Fruit fly (Drosophila melanogaster) whole organism, embryonic: Measurements from ENCODE around the gene Vps39.

ENCODE experiments used
- Adf1 ChIP-seq: fragments of 200-800 bp; sonication (Bioruptor generic); IDR thresholded peaks from 2 replicates; pipeline ENCODE4 v1.3.6; 2022; ENCODE audit warnings: missing biosample characterization, missing genetic modification characterization
- Awh ChIP-seq: fragments of 200-800 bp; sonication (Bioruptor generic); IDR thresholded peaks from 2 replicates; pipeline ENCODE4, ENCODE4 v1.3.6; 2022; ENCODE audit warnings: missing biosample characterization, missing genetic modification characterization
- CG10431 ChIP-seq: fragments of 200-800 bp; sonication (Bioruptor generic); optimal IDR thresholded peaks from 3 replicates; lab custom pipeline; 2018; ENCODE audit warnings: missing biosample characterization, mild to moderate bottlenecking, missing genetic modification characterization
- CG10979 ChIP-seq: fragments of 200-800 bp; sonication (Bioruptor generic); optimal IDR thresholded peaks from 2 replicates; lab custom pipeline; 2018; ENCODE audit warnings: missing biosample characterization, mild to moderate bottlenecking, missing genetic modification characterization, moderate library complexity
- CG11456 ChIP-seq: fragments of 200-800 bp; sonication (Bioruptor generic); IDR thresholded peaks from 3 replicates; pipeline ENCODE4 v1.3.6; 2022; ENCODE audit warnings: missing biosample characterization, missing genetic modification characterization
- CG12071 ChIP-seq: fragments of 200-800 bp; sonication (Bioruptor generic); optimal IDR thresholded peaks from 3 replicates; lab custom pipeline; 2018; ENCODE audit warnings: missing biosample characterization, mild to moderate bottlenecking, missing genetic modification characterization
- CG12104 ChIP-seq: fragments of 200-800 bp; sonication (Bioruptor generic); optimal IDR thresholded peaks from 3 replicates; lab custom pipeline; 2016; ENCODE audit warnings: missing biosample characterization, missing genetic modification characterization
- CG12391 ChIP-seq: fragments of 200-800 bp; sonication (Bioruptor generic); optimal IDR thresholded peaks from 3 replicates; lab custom pipeline; 2018; ENCODE audit warnings: missing biosample characterization, mild to moderate bottlenecking, missing genetic modification characterization, moderate library complexity
- CG13424 ChIP-seq: fragments of 200-800 bp; sonication (Bioruptor generic); optimal IDR thresholded peaks from 2 replicates; lab custom pipeline; 2019; ENCODE audit warnings: missing biosample characterization, mild to moderate bottlenecking, missing genetic modification characterization, moderate library complexity
- CG17361 ChIP-seq: fragments of 200-800 bp; sonication (Bioruptor generic); IDR thresholded peaks from 3 replicates; pipeline ENCODE4 v1.3.6; 2022; ENCODE audit warnings: missing biosample characterization, missing genetic modification characterization
- CG17829 ChIP-seq: fragments of 200-800 bp; optimal IDR thresholded peaks from 2 replicates; lab custom pipeline; 2019; ENCODE audit warnings: missing biosample characterization, mild to moderate bottlenecking, missing genetic modification characterization, moderate library complexity
- CG1792 ChIP-seq: fragments of 200-800 bp; sonication (Bioruptor generic); optimal IDR thresholded peaks from 2 replicates; lab custom pipeline; 2016; ENCODE audit warnings: missing biosample characterization, missing genetic modification characterization
- CG2712 ChIP-seq: fragments of 200-800 bp; optimal IDR thresholded peaks from 3 replicates; lab custom pipeline; 2019; ENCODE audit warnings: missing biosample characterization, mild to moderate bottlenecking, missing genetic modification characterization, moderate library complexity
- CG32532 ChIP-seq: fragments of 200-800 bp; sonication (Bioruptor generic); IDR thresholded peaks from 2 replicates; pipeline ENCODE4 v1.3.6; 2022; ENCODE audit warnings: missing biosample characterization, missing genetic modification characterization
- CG3281 ChIP-seq: fragments of 200-800 bp; sonication (Bioruptor generic); optimal IDR thresholded peaks from 3 replicates; lab custom pipeline; 2017; ENCODE audit warnings: missing biosample characterization, mild to moderate bottlenecking, missing genetic modification characterization
- CG34422 ChIP-seq: fragments of 200-800 bp; sonication (Bioruptor generic); IDR thresholded peaks from 3 replicates; pipeline ENCODE4 v1.3.6; 2022; ENCODE audit warnings: missing biosample characterization, missing genetic modification characterization
- CG43689 ChIP-seq: fragments of 200-800 bp; sonication (Bioruptor generic); IDR thresholded peaks from 2 replicates; pipeline ENCODE4 v1.3.6; 2022; ENCODE audit warnings: missing biosample characterization, missing genetic modification characterization
- CG6791 ChIP-seq: fragments of 200-800 bp; sonication (Bioruptor generic); IDR thresholded peaks from 3 replicates; pipeline ENCODE4 v1.3.6; 2022; ENCODE audit warnings: missing biosample characterization, missing genetic modification characterization; ENCODE audit not compliant: partially characterized antibody
- CG7839 ChIP-seq: fragments of 200-800 bp; sonication (Bioruptor generic); optimal IDR thresholded peaks from 3 replicates; lab custom pipeline; 2018; ENCODE audit warnings: missing biosample characterization, mild to moderate bottlenecking, missing genetic modification characterization, moderate library complexity
- CG7928 ChIP-seq: fragments of 200-800 bp; sonication (Bioruptor generic); optimal IDR thresholded peaks from 2 replicates; lab custom pipeline; 2017; ENCODE audit warnings: missing biosample characterization, mild to moderate bottlenecking, missing genetic modification characterization
- CG8290 ChIP-seq, 3 experiments: fragments of 200-800 bp; sonication (Bioruptor generic); optimal IDR thresholded peaks; 2 replicates each; lab custom pipeline; 2016 to 2019; ENCODE audit warnings: missing biosample characterization in 3 of 3, missing genetic modification characterization in 3 of 3, mild to moderate bottlenecking in 2 of 3, moderate library complexity in 1 of 3
- Camta ChIP-seq: fragments of 200-800 bp; sonication (Bioruptor generic); optimal IDR thresholded peaks from 2 replicates; lab custom pipeline; 2016; ENCODE audit warnings: missing biosample characterization, missing genetic modification characterization
- E2f1 ChIP-seq: fragments of 200-800 bp; sonication (Bioruptor generic); IDR thresholded peaks from 2 replicates; pipeline ENCODE4 v1.3.6; 2022; ENCODE audit warnings: missing biosample characterization, missing genetic modification characterization
- GATAe ChIP-seq: fragments of 200-800 bp; sonication (Bioruptor generic); conservative IDR thresholded peaks from 2 replicates; pipeline ENCODE4 v1.3.6; 2022; ENCODE audit warnings: missing biosample characterization, missing genetic modification characterization
- H15 ChIP-seq: fragments of 200-800 bp; sonication (Bioruptor generic); IDR thresholded peaks from 3 replicates; pipeline ENCODE4 v1.3.6; 2022; ENCODE audit warnings: missing biosample characterization, missing genetic modification characterization
- Hr39 ChIP-seq: fragments of >200 bp; optimal IDR thresholded peaks from 2 replicates; lab custom pipeline; 2017
- Lim3 ChIP-seq: fragments of 200-800 bp; sonication (Bioruptor generic); IDR thresholded peaks from 2 replicates; pipeline ENCODE4 v1.3.6; 2022; ENCODE audit warnings: missing biosample characterization, missing genetic modification characterization
- Mes4 ChIP-seq: fragments of 200-800 bp; sonication (Bioruptor generic); optimal IDR thresholded peaks from 2 replicates; lab custom pipeline; 2016; ENCODE audit warnings: missing biosample characterization, missing genetic modification characterization
- Mrtf ChIP-seq: fragments of 200-800 bp; sonication (Bioruptor generic); IDR thresholded peaks from 3 replicates; pipeline ENCODE4 v1.3.6; 2022; ENCODE audit warnings: missing biosample characterization, missing genetic modification characterization
- NC2α ChIP-seq: fragments of 200-800 bp; sonication (Bioruptor generic); optimal IDR thresholded peaks from 2 replicates; lab custom pipeline; 2016; ENCODE audit warnings: missing biosample characterization, missing genetic modification characterization
- Nf-YC ChIP-seq: fragments of 200-800 bp; optimal IDR thresholded peaks from 3 replicates; lab custom pipeline; 2019; ENCODE audit warnings: missing biosample characterization, mild to moderate bottlenecking, missing genetic modification characterization, moderate library complexity
- Poxn ChIP-seq: fragments of 200-800 bp; sonication (Bioruptor generic); IDR thresholded peaks from 2 replicates; pipeline ENCODE4 v1.3.6; 2022; ENCODE audit warnings: missing biosample characterization, missing genetic modification characterization
- Spps ChIP-seq: fragments of 200-800 bp; sonication (Bioruptor generic); optimal IDR thresholded peaks from 2 replicates; lab custom pipeline; 2018; ENCODE audit warnings: missing biosample characterization, mild to moderate bottlenecking, missing genetic modification characterization
- Trl ChIP-seq, 3 experiments: fragments of >200 bp in 2 of 3; fragments of 200-800 bp in 1 of 3; sonication (Bioruptor generic) in 1 of 3; optimal IDR thresholded peaks; 2 replicates in 1 of 3; 3 replicates in 2 of 3; lab custom pipeline; 2016 to 2017; ENCODE audit warnings: missing biosample characterization in 1 of 3, missing genetic modification characterization in 1 of 3
- ara ChIP-seq: fragments of 200-800 bp; sonication (Bioruptor generic); IDR thresholded peaks from 2 replicates; pipeline ENCODE4 v1.3.6; 2022; ENCODE audit warnings: missing biosample characterization, missing genetic modification characterization
- ci ChIP-seq: fragments of 200-800 bp; sonication (Bioruptor generic); IDR thresholded peaks from 3 replicates; pipeline ENCODE4 v1.3.6; 2022; ENCODE audit warnings: missing biosample characterization, missing genetic modification characterization
- ham ChIP-seq: fragments of 200-800 bp; sonication (Bioruptor generic); IDR thresholded peaks from 2 replicates; pipeline ENCODE4 v1.3.6; 2022; ENCODE audit warnings: missing biosample characterization, missing genetic modification characterization
- lab ChIP-seq: fragments of 200-800 bp; sonication (Bioruptor generic); optimal IDR thresholded peaks from 3 replicates; lab custom pipeline; 2017; ENCODE audit warnings: missing biosample characterization, missing genetic modification characterization, mild to moderate bottlenecking, moderate library complexity, missing genetic modification reagents
- lmd ChIP-seq: fragments of 200-800 bp; sonication (Bioruptor generic); IDR thresholded peaks from 2 replicates; pipeline ENCODE4 v1.3.6; 2022; ENCODE audit warnings: missing biosample characterization, missing genetic modification characterization
- nau ChIP-seq: fragments of 200-800 bp; sonication (Bioruptor generic); optimal IDR thresholded peaks from 3 replicates; lab custom pipeline; 2017; ENCODE audit warnings: missing biosample characterization, mild to moderate bottlenecking, missing genetic modification characterization, missing genetic modification reagents
- pan ChIP-seq, 4 experiments: fragments of >200 bp in 3 of 4; fragments of 200-800 bp in 1 of 4; sonication (Bioruptor generic) in 1 of 4; optimal IDR thresholded peaks in 3 of 4; IDR thresholded peaks in 1 of 4; 2 replicates each; pipeline versions ENCODE4 v1.3.6 to Lab custom; 2017 to 2022; ENCODE audit warnings: missing biosample characterization in 2 of 4, missing genetic modification characterization in 2 of 4, mixed read lengths in 1 of 4
- ranshi ChIP-seq: fragments of 200-800 bp; sonication (Bioruptor generic); IDR thresholded peaks from 2 replicates; pipeline ENCODE4 v1.3.6; 2022; ENCODE audit warnings: missing biosample characterization, missing genetic modification characterization
- repo ChIP-seq: fragments of 200-800 bp; sonication (Bioruptor generic); optimal IDR thresholded peaks from 2 replicates; lab custom pipeline; 2016; ENCODE audit warnings: missing biosample characterization, missing genetic modification characterization
- sens ChIP-seq: fragments of 200-800 bp; sonication (Bioruptor generic); peaks from one replicate; lab custom pipeline; 2016; ENCODE audit warnings: missing biosample characterization, missing genetic modification characterization
- stc ChIP-seq: fragments of 200-800 bp; sonication (Bioruptor generic); IDR thresholded peaks from 2 replicates; pipeline ENCODE4 v1.3.6; 2022; ENCODE audit warnings: missing biosample characterization, missing genetic modification characterization
- ttk ChIP-seq: fragments of 200-800 bp; sonication (Bioruptor generic); IDR thresholded peaks from 2 replicates; pipeline ENCODE4 v2.1.2; 2022; ENCODE audit warnings: missing biosample characterization, missing genetic modification characterization
- vnd ChIP-seq: fragments of 200-800 bp; sonication (Bioruptor generic); IDR thresholded peaks from 3 replicates; pipeline ENCODE4 v1.3.6; 2022; ENCODE audit warnings: missing biosample characterization, missing genetic modification characterization; ENCODE audit not compliant: partially characterized antibody

The Vps39 gene

dm6 chr3R:18314824-18315690 lies 40.8 kb upstream of the Vps39 start (continued):
- TF ChIP-seq repo (no peak), CG12391 (tag; lab: Kevin White, UChicago) (peak; percentile 19), CG10979 (tag; lab: Kevin White, UChicago) (no peak), CG17361 (GFP tag; lab: Robert Waterston, UW) (peak; percentile 56; the same call in 2 of the 3 replicates), Mrtf (GFP tag; lab: Robert Waterston, UW) (0 out of 3 replicates have a peak, but pooled peaks have one; percentile 34), GATAe (GFP tag; lab: Robert Waterston, UW) (no peak), NC2α (GFP tag; lab: Kevin White, UChicago) (no peak), pan (optimal IDR thresholded peaks at IDR 0.05; lab: Kevin White, UChicago) (no peak), pan (GFP tag; optimal IDR thresholded peaks at IDR 0.05 in 1 of 2, IDR thresholded peaks at IDR 0.05 in 1 of 2) (peak in 1 of 2 experiments; percentile 47), Hr39 (lab: Kevin White, UChicago) (no peak), CG43689 (no peak), Poxn (GFP tag; lab: Robert Waterston, UW) (no peak), CG2712 (tag; lab: Kevin White, UChicago) (peak; percentile 12), CG8290 (GFP tag; optimal IDR thresholded peaks at IDR 0.05; lab: Kevin White, UChicago) (no peak), CG8290 (tag; optimal IDR thresholded peaks at IDR 0.05; lab: Kevin White, UChicago) (peak in 1 of 2 experiments; percentile 66), E2f1 (GFP tag; lab: Robert Waterston, UW) (peak; percentile 43; the same call in 1 of the 2 replicates), CG12104 (GFP tag; lab: Kevin White, UChicago) (no peak), stc (GFP tag; lab: Robert Waterston, UW) (0 out of 2 replicates have a peak, but pooled peaks have one; percentile 32), ranshi (GFP tag; lab: Robert Waterston, UW) (0 out of 2 replicates have a peak, but pooled peaks have one; percentile 10), Adf1 (no peak; the same call in 1 of the 2 replicates), lmd (GFP tag; lab: Robert Waterston, UW) (0 out of 2 replicates have a peak, but pooled peaks have one; percentile 35), CG10431 (GFP tag; lab: Kevin White, UChicago) (no peak), CG3281 (no peak), ttk (GFP tag; lab: Robert Waterston, UW) (no peak), vnd (GFP tag; lab: Robert Waterston, UW) (no peak), lab (GFP tag; lab: Kevin White, UChicago) (peak; percentile 58), ci (GFP tag; lab: Robert Waterston, UW) (peak; percentile 78), CG34422 (0 out of 3 replicates have a peak, but pooled peaks have one; percentile 23), sens (GFP tag; lab: Kevin White, UChicago) (peak; percentile 82), CG13424 (tag; lab: Kevin White, UChicago) (peak; percentile 32), CG11456 (GFP tag; lab: Robert Waterston, UW) (0 out of 3 replicates have a peak, but pooled peaks have one; percentile 19), nau (GFP tag; lab: Kevin White, UChicago) (peak; percentile 27), ara (GFP tag; lab: Robert Waterston, UW) (no peak), CG32532 (GFP tag; lab: Robert Waterston, UW) (peak; percentile 71), Lim3 (no peak), CG7928 (GFP tag; lab: Kevin White, UChicago) (no peak), Mes4 (GFP tag; lab: Kevin White, UChicago) (no peak), Nf-YC (tag; lab: Kevin White, UChicago) (no peak), Camta (GFP tag; lab: Kevin White, UChicago) (no peak), Spps (tag; lab: Kevin White, UChicago) (no peak), ham (no peak), CG17829 (tag; lab: Kevin White, UChicago) (no peak), CG6791 (GFP tag; lab: Robert Waterston, UW) (no peak), Awh (GFP tag; lab: Robert Waterston, UW) (no peak), H15 (no peak), CG1792 (GFP tag; lab: Kevin White, UChicago) (peak; percentile 18), Trl (optimal IDR thresholded peaks at IDR 0.05; lab: Kevin White, UChicago) (peak; percentile 62 to 66), Trl (GFP tag; optimal IDR thresholded peaks at IDR 0.05; lab: Kevin White, UChicago) (peak; percentile 2), CG12071 (peak; percentile 63), CG7839 (tag; lab: Kevin White, UChicago) (peak; percentile 36)
